Fruit fly (Drosophila melanogaster) whole organism, embryonic: Measurements from ENCODE around the gene Smox.

ENCODE experiments used
- Abd-B ChIP-seq: fragments of 200-800 bp; sonication (Bioruptor generic); optimal IDR thresholded peaks from 2 replicates; lab custom pipeline; 2018; ENCODE audit warnings: missing biosample characterization, mild to moderate bottlenecking, missing genetic modification characterization, moderate library complexity
- Atf-2 ChIP-seq: fragments of 200-800 bp; sonication (Bioruptor generic); optimal IDR thresholded peaks from 2 replicates; lab custom pipeline; 2016; ENCODE audit warnings: missing biosample characterization, missing genetic modification characterization
- B-H2 ChIP-seq: fragments of 200-800 bp; sonication (Bioruptor generic); optimal IDR thresholded peaks from 2 replicates; lab custom pipeline; 2018; ENCODE audit warnings: missing biosample characterization, mild to moderate bottlenecking, missing genetic modification characterization
- CG12071 ChIP-seq: fragments of 200-800 bp; sonication (Bioruptor generic); optimal IDR thresholded peaks from 3 replicates; lab custom pipeline; 2018; ENCODE audit warnings: missing biosample characterization, mild to moderate bottlenecking, missing genetic modification characterization
- CG13424 ChIP-seq: fragments of 200-800 bp; sonication (Bioruptor generic); optimal IDR thresholded peaks from 2 replicates; lab custom pipeline; 2019; ENCODE audit warnings: missing biosample characterization, mild to moderate bottlenecking, missing genetic modification characterization, moderate library complexity
- CG14667 ChIP-seq: fragments of 200-800 bp; sonication (Bioruptor generic); IDR thresholded peaks from 2 replicates; pipeline ENCODE4 v1.3.6; 2022; ENCODE audit warnings: missing biosample characterization, missing genetic modification characterization
- CG1647 ChIP-seq: fragments of 200-800 bp; sonication (Bioruptor generic); optimal IDR thresholded peaks from 3 replicates; lab custom pipeline; 2016; ENCODE audit warnings: missing biosample characterization, missing genetic modification characterization
- CG16813 ChIP-seq: fragments of 200-800 bp; sonication (Bioruptor generic); IDR thresholded peaks from 3 replicates; pipeline ENCODE4 v1.3.6; 2022; ENCODE audit warnings: missing biosample characterization, missing genetic modification characterization; ENCODE audit not compliant: partially characterized antibody
- CG17568 ChIP-seq: fragments of 200-800 bp; sonication (Bioruptor generic); optimal IDR thresholded peaks from 2 replicates; lab custom pipeline; 2018; ENCODE audit warnings: missing biosample characterization, mild to moderate bottlenecking, missing genetic modification characterization, moderate library complexity
- CG2116 ChIP-seq: fragments of 200-800 bp; sonication (Bioruptor generic); optimal IDR thresholded peaks from 3 replicates; lab custom pipeline; 2018; ENCODE audit warnings: missing biosample characterization, mild to moderate bottlenecking, missing genetic modification characterization
- CG2678 ChIP-seq: fragments of 200-800 bp; sonication (Bioruptor generic); optimal IDR thresholded peaks from 3 replicates; lab custom pipeline; 2019; ENCODE audit warnings: missing biosample characterization, mild to moderate bottlenecking, missing genetic modification characterization, moderate library complexity
- CG3407 ChIP-seq: fragments of 200-800 bp; sonication (Bioruptor generic); optimal IDR thresholded peaks from 2 replicates; lab custom pipeline; 2018; ENCODE audit warnings: missing biosample characterization, mild to moderate bottlenecking, missing genetic modification characterization
- CG4404 ChIP-seq: fragments of 200-800 bp; sonication (Bioruptor generic); IDR thresholded peaks from 2 replicates; pipeline ENCODE4 v1.3.6; 2022; ENCODE audit warnings: missing biosample characterization, missing genetic modification characterization
- CG4854 ChIP-seq: fragments of 200-800 bp; sonication (Bioruptor generic); optimal IDR thresholded peaks from 2 replicates; lab custom pipeline; 2016; ENCODE audit warnings: missing biosample characterization, missing genetic modification characterization, inconsistent platforms
- CG5180 ChIP-seq: fragments of 200-800 bp; sonication (Bioruptor generic); optimal IDR thresholded peaks from 3 replicates; lab custom pipeline; 2017; ENCODE audit warnings: missing biosample characterization, missing genetic modification characterization, mild to moderate bottlenecking, moderate library complexity, missing genetic modification reagents
- CG5953 ChIP-seq: fragments of 200-800 bp; sonication (Bioruptor generic); IDR thresholded peaks from 2 replicates; pipeline ENCODE4 v1.3.6; 2022; ENCODE audit warnings: missing biosample characterization, missing genetic modification characterization
- CkIIα-i1 ChIP-seq: fragments of 200-800 bp; sonication (Bioruptor generic); IDR thresholded peaks from 2 replicates; pipeline ENCODE4 v1.3.6; 2022; ENCODE audit warnings: missing biosample characterization, missing genetic modification characterization
- Dll ChIP-seq: fragments of 200-800 bp; sonication (Bioruptor generic); IDR thresholded peaks from 4 replicates; pipeline ENCODE4 v1.3.6; 2022; ENCODE audit warnings: missing biosample characterization, missing genetic modification characterization; ENCODE audit not compliant: partially characterized antibody
- Dp ChIP-seq: fragments of 200-800 bp; sonication (Bioruptor generic); optimal IDR thresholded peaks from 2 replicates; lab custom pipeline; 2018; ENCODE audit warnings: missing biosample characterization, mild to moderate bottlenecking, missing genetic modification characterization, moderate library complexity
- E2f1 ChIP-seq: fragments of 200-800 bp; sonication (Bioruptor generic); IDR thresholded peaks from 2 replicates; pipeline ENCODE4 v1.3.6; 2022; ENCODE audit warnings: missing biosample characterization, missing genetic modification characterization
- Elba2 ChIP-seq: fragments of 200-800 bp; sonication (Bioruptor generic); optimal IDR thresholded peaks from 3 replicates; lab custom pipeline; 2016; ENCODE audit warnings: missing biosample characterization, missing genetic modification characterization
- Ets65A ChIP-seq: fragments of 200-800 bp; sonication (Bioruptor generic); peaks from one replicate; lab custom pipeline; 2016; ENCODE audit warnings: missing biosample characterization, missing genetic modification characterization
- Gsc ChIP-seq: fragments of 200-800 bp; sonication (Bioruptor generic); IDR thresholded peaks from 2 replicates; pipeline ENCODE4 v1.3.6; 2022; ENCODE audit warnings: missing biosample characterization, missing genetic modification characterization
- H2.0 ChIP-seq: fragments of 200-800 bp; sonication (Bioruptor generic); IDR thresholded peaks from 2 replicates; pipeline ENCODE4 v1.3.6; 2022; ENCODE audit warnings: missing biosample characterization, missing genetic modification characterization
- Hand ChIP-seq: fragments of 200-800 bp; sonication (Bioruptor generic); optimal IDR thresholded peaks from 2 replicates; lab custom pipeline; 2017; ENCODE audit warnings: mild to moderate bottlenecking, missing biosample characterization, missing genetic modification reagents, missing genetic modification characterization
- Lhr ChIP-seq: fragments of 200-800 bp; sonication (Bioruptor generic); optimal IDR thresholded peaks from 3 replicates; lab custom pipeline; 2017; ENCODE audit warnings: mild to moderate bottlenecking, missing biosample characterization, missing genetic modification reagents, missing genetic modification characterization
- Oaz ChIP-seq: fragments of 200-800 bp; sonication (Bioruptor generic); IDR thresholded peaks from 2 replicates; pipeline ENCODE4 v1.3.6; 2022; ENCODE audit warnings: missing biosample characterization, missing genetic modification characterization
- Sin3A ChIP-seq: fragments of >200 bp; optimal IDR thresholded peaks from 2 replicates; lab custom pipeline; 2018
- Tbp ChIP-seq: fragments of >200 bp; optimal IDR thresholded peaks from 2 replicates; lab custom pipeline; 2018; ENCODE audit warnings: missing biosample characterization, missing genetic modification characterization
- Usf ChIP-seq: fragments of 200-800 bp; sonication (Bioruptor generic); optimal IDR thresholded peaks from 2 replicates; lab custom pipeline; 2017; ENCODE audit warnings: missing genotype, missing biosample characterization, missing genetic modification characterization
- abd-A ChIP-seq: fragments of 200-800 bp; sonication (Bioruptor generic); optimal IDR thresholded peaks from 3 replicates; lab custom pipeline; 2019; ENCODE audit warnings: missing biosample characterization, mild to moderate bottlenecking, missing genetic modification characterization, moderate library complexity
- aop ChIP-seq: fragments of 200-800 bp; sonication (Bioruptor generic); IDR thresholded peaks from 2 replicates; pipeline ENCODE4 v1.3.6; 2022; ENCODE audit warnings: missing biosample characterization, missing genetic modification characterization
- dati ChIP-seq: fragments of 200-800 bp; sonication (Bioruptor generic); IDR thresholded peaks from 2 replicates; pipeline ENCODE4 v1.3.6; 2022; ENCODE audit warnings: missing biosample characterization, missing genetic modification characterization
- esg ChIP-seq: fragments of 200-800 bp; sonication (Bioruptor generic); conservative IDR thresholded peaks from 2 replicates; pipeline ENCODE4 v1.3.6; 2022; ENCODE audit warnings: missing biosample characterization, missing genetic modification characterization
- gsb-n ChIP-seq: fragments of 200-800 bp; sonication (Bioruptor generic); optimal IDR thresholded peaks from 3 replicates; lab custom pipeline; 2018; ENCODE audit warnings: missing biosample characterization, mild to moderate bottlenecking, missing genetic modification characterization
- hb ChIP-seq: fragments of 200-800 bp; sonication (Bioruptor generic); IDR thresholded peaks from 3 replicates; pipeline ENCODE4 v1.3.6; 2022; ENCODE audit warnings: missing biosample characterization, missing genetic modification characterization; ENCODE audit not compliant: partially characterized antibody
- lmd ChIP-seq: fragments of 200-800 bp; sonication (Bioruptor generic); IDR thresholded peaks from 2 replicates; pipeline ENCODE4 v1.3.6; 2022; ENCODE audit warnings: missing biosample characterization, missing genetic modification characterization
- mirr ChIP-seq: fragments of 200-800 bp; sonication (Bioruptor generic); optimal IDR thresholded peaks from 3 replicates; lab custom pipeline; 2018; ENCODE audit warnings: missing biosample characterization, mild to moderate bottlenecking, missing genetic modification characterization
- pros ChIP-seq: fragments of 200-800 bp; sonication (Bioruptor generic); optimal IDR thresholded peaks from 3 replicates; lab custom pipeline; 2019; ENCODE audit warnings: missing biosample characterization, mild to moderate bottlenecking, missing genetic modification characterization, moderate library complexity
- pzg ChIP-seq: fragments of 200-800 bp; sonication (Bioruptor generic); optimal IDR thresholded peaks from 3 replicates; lab custom pipeline; 2018; ENCODE audit warnings: missing biosample characterization, mild to moderate bottlenecking, missing genetic modification characterization, moderate library complexity
- ranshi ChIP-seq: fragments of 200-800 bp; sonication (Bioruptor generic); IDR thresholded peaks from 2 replicates; pipeline ENCODE4 v1.3.6; 2022; ENCODE audit warnings: missing biosample characterization, missing genetic modification characterization
- ro ChIP-seq: fragments of 200-800 bp; sonication (Bioruptor generic); IDR thresholded peaks from 2 replicates; pipeline ENCODE4 v1.3.6; 2022; ENCODE audit warnings: missing biosample characterization, missing genetic modification characterization
- schlank ChIP-seq: fragments of 200-800 bp; sonication (Bioruptor generic); optimal IDR thresholded peaks from 2 replicates; lab custom pipeline; 2018; ENCODE audit warnings: missing biosample characterization, mild to moderate bottlenecking, missing genetic modification characterization
- ssp ChIP-seq: fragments of 200-800 bp; sonication (Bioruptor generic); IDR thresholded peaks from 2 replicates; pipeline ENCODE4 v1.3.6; 2022; ENCODE audit warnings: missing biosample characterization, missing genetic modification characterization
- stc ChIP-seq: fragments of 200-800 bp; sonication (Bioruptor generic); IDR thresholded peaks from 2 replicates; pipeline ENCODE4 v1.3.6; 2022; ENCODE audit warnings: missing biosample characterization, missing genetic modification characterization
- sug ChIP-seq: fragments of 200-800 bp; optimal IDR thresholded peaks from 2 replicates; lab custom pipeline; 2019; ENCODE audit warnings: missing biosample characterization, mild to moderate bottlenecking, missing genetic modification characterization, moderate library complexity
- toy ChIP-seq: fragments of 200-800 bp; sonication (Bioruptor generic); IDR thresholded peaks from 2 replicates; pipeline ENCODE4 v1.3.6; 2022; ENCODE audit warnings: missing biosample characterization, missing genetic modification characterization
- tup ChIP-seq: fragments of 200-800 bp; sonication (Bioruptor generic); optimal IDR thresholded peaks from 2 replicates; lab custom pipeline; 2016; ENCODE audit warnings: missing biosample characterization, mild to moderate bottlenecking, missing genetic modification characterization, moderate library complexity
- unc-4 ChIP-seq: fragments of 200-800 bp; sonication (Bioruptor generic); IDR thresholded peaks from 2 replicates; pipeline ENCODE4 v1.3.6; 2022; ENCODE audit warnings: missing biosample characterization, missing genetic modification characterization; ENCODE audit not compliant: partially characterized antibody
- unpg ChIP-seq: fragments of 200-800 bp; sonication (Bioruptor generic); optimal IDR thresholded peaks from 3 replicates; lab custom pipeline; 2018; ENCODE audit warnings: missing biosample characterization, mild to moderate bottlenecking, missing genetic modification characterization, moderate library complexity
- z ChIP-seq: fragments of 200-800 bp; sonication (Bioruptor generic); IDR thresholded peaks from 3 replicates; pipeline ENCODE4 v1.3.6; 2022; ENCODE audit warnings: missing biosample characterization, missing genetic modification characterization
- zen ChIP-seq: fragments of 200-800 bp; sonication (Bioruptor generic); optimal IDR thresholded peaks from 3 replicates; lab custom pipeline; 2018; ENCODE audit warnings: missing biosample characterization, mild to moderate bottlenecking, missing genetic modification characterization, moderate library complexity

Gene Smox

DNA sequence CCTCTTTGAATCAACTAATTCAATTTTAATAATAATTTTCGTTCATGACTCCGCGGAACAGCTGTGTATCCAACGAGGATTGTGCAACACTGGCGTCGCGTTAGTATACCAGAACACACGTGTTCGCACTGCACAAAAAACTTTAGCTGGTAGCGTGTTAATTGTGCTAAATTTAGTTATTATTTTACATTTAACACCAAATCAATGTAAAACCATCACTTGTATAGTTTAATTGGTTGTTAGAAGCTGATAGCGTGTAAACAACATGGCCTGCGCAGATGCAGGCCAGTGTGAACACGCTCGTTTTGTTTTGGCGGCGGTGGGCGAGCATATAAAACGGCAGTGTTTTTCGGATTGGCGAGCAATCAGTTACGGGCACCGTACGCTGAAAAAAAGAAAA, 15.2 kb upstream of the Smox start, which contains the start of the genes Traf6 and GIIIspla2 (continued):
- TF ChIP-seq Atf-2 (GFP tag; lab: Kevin White, UChicago) (peak; percentile 23), aop (GFP tag; lab: Robert Waterston, UW) (no peak), mirr (GFP tag; lab: Kevin White, UChicago) (peak; percentile 66), dati (no peak), schlank (tag; lab: Kevin White, UChicago) (peak; percentile 56), pros (GFP tag; lab: Kevin White, UChicago) (no peak), CG3407 (GFP tag; lab: Kevin White, UChicago) (peak; percentile 48), CG12071 (peak; percentile 31), z (GFP tag; lab: Robert Waterston, UW) (no peak), Hand (peak; percentile 33), unc-4 (GFP tag; lab: Robert Waterston, UW) (0 out of 2 replicates have a peak, but pooled peaks have one; percentile 25), CG17568 (no peak), gsb-n (tag; lab: Kevin White, UChicago) (no peak), esg (GFP tag; lab: Robert Waterston, UW) (peak; percentile 56), Sin3A (peak; percentile 75), hb (no peak), lmd (GFP tag; lab: Robert Waterston, UW) (peak; percentile 82), Tbp (GFP tag; lab: Kevin White, UChicago) (no peak), CkIIα-i1 (GFP tag; lab: Robert Waterston, UW) (no peak), Dll (GFP tag; lab: Robert Waterston, UW) (peak; percentile 46; the same call in 1 of the 4 replicates), ssp (GFP tag; lab: Robert Waterston, UW) (peak; percentile 90), toy (GFP tag; lab: Robert Waterston, UW) (no peak; the same call in 1 of the 2 replicates), H2.0 (GFP tag; lab: Robert Waterston, UW) (peak; percentile 72), ro (0 out of 2 replicates have a peak, but pooled peaks have one; percentile 30), Abd-B (GFP tag; lab: Kevin White, UChicago) (peak; percentile 72), Dp (GFP tag; lab: Kevin White, UChicago) (peak; percentile 54), unpg (GFP tag; lab: Kevin White, UChicago) (no peak), Elba2 (peak; percentile 68), sug (tag; lab: Kevin White, UChicago) (peak; percentile 84), CG14667 (GFP tag; lab: Robert Waterston, UW) (peak; percentile 66)

DNA sequence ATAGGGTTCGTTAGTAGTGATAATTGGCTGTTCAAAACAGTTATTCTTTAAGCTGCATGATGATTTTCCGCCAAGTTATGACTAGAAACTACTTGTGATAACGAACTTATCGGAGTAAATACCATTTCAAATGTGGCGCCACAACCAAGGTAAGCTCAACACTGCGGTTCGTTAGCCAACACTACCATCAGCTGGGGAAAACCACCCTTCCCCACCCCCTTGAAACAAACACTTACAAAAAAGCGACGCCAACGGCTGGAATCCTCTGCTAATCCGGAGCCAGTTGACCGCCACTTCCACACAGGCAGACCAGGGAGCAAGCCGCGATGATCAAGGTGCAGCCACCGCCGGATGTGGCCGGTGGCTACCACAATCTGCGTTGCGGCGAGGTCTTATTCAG, 10.6 kb upstream of the Smox start, which contains the start of gene CG18262:
TSS of gene CG18262 (plus strand) at position 231 of the 400 bp plus-strand sequence.
- no peak for TF ChIP-seq CG1647 (GFP tag; lab: Kevin White, UChicago)
- no peak for TF ChIP-seq CG4854 (GFP tag; lab: Kevin White, UChicago)
- no peak for TF ChIP-seq Gsc (GFP tag; lab: Robert Waterston, UW)
- TF ChIP-seq Oaz, result no peak
- TF ChIP-seq Usf, result no peak
- TF ChIP-seq pzg, result peak; percentile 49
- no peak for TF ChIP-seq E2f1
- no peak for TF ChIP-seq Lhr (GFP tag; lab: Kevin White, UChicago)
- TF ChIP-seq ranshi (GFP tag; lab: Robert Waterston, UW), result no peak
- TF ChIP-seq CG14667 (GFP tag; lab: Robert Waterston, UW), result no peak
- no peak for TF ChIP-seq zen (tag; lab: Kevin White, UChicago)
- no peak for TF ChIP-seq CG13424
- peak; percentile 14 for TF ChIP-seq B-H2 (GFP tag; lab: Kevin White, UChicago)
- TF ChIP-seq CG2116 (GFP tag; lab: Kevin White, UChicago), result no peak
- TF ChIP-seq CG5180 (GFP tag; lab: Kevin White, UChicago), result no peak
- TF ChIP-seq CG4404 (GFP tag; lab: Robert Waterston, UW), result no peak
- no peak for TF ChIP-seq CG16813 (GFP tag; lab: Robert Waterston, UW)
- no peak for TF ChIP-seq stc (GFP tag; lab: Robert Waterston, UW)
- no peak for TF ChIP-seq tup (GFP tag; lab: Kevin White, UChicago)
- no peak for TF ChIP-seq Sin3A
- TF ChIP-seq CG5953 (GFP tag; lab: Robert Waterston, UW), result no peak
- TF ChIP-seq Ets65A, result no peak
- TF ChIP-seq z (GFP tag; lab: Robert Waterston, UW), result no peak
- TF ChIP-seq abd-A (tag; lab: Kevin White, UChicago), result no peak
- TF ChIP-seq CG2678, result no peak
